Fruit fly (Drosophila melanogaster): Measurements from ENCODE around the gene Mi-2.

DNA sequence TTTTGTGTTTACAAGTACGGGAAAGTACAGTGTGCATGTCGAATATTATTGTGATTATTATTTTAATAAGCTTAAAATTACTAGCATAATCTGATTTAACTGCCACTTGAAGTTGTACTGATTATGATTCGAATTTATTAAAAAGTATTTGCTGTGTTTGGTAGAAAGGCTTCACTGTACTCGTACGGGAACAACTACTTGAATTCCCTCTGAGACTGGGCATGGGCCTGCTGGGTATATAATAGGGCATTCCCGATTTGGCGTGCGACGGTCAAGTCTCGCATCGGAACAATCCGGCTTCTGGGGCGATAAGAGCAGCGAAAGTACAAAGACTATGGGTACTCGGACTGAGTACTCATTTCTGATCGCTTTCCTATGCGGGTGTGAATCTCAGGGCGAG is 40.3 kb downstream of the Mi-2 start:
- TF ChIP-seq Optix (GFP tag; IDR thresholded peaks at IDR 0.05) (no peak), CG14441 (GFP tag; IDR thresholded peaks at IDR 0.05) (no peak), al (GFP tag; IDR thresholded peaks at IDR 0.05) (no peak), Abd-B (GFP tag; optimal IDR thresholded peaks at IDR 0.05) (no peak), CG17385 (GFP tag; optimal IDR thresholded peaks at IDR 0.05) (no peak), grn (GFP tag; optimal IDR thresholded peaks at IDR 0.05) (no peak), Oaz (GFP tag; IDR thresholded peaks at IDR 0.05) (no peak), CG8765 (GFP tag; IDR thresholded peaks at IDR 0.05) (no peak), sug (tag; optimal IDR thresholded peaks at IDR 0.05) (no peak), Sry-δ (GFP tag; optimal IDR thresholded peaks at IDR 0.05) (no peak), CG12769 (tag; optimal IDR thresholded peaks at IDR 0.05) (no peak), usp (GFP tag; optimal IDR thresholded peaks at IDR 0.05) (no peak), bsh (GFP tag; optimal IDR thresholded peaks at IDR 0.05) (no peak)

All from whole organism, embryonic.